Worm (Caenorhabditis elegans) whole organism, L4 larva: ENCODE measurements around the gene scl-9.

ENCODE experiments used
- arid-1 ChIP-seq: fragments of 200-800 bp; sonication (Bioruptor generic); conservative IDR thresholded peaks from 2 replicates; pipeline ENCODE4 v1.3.6; 2022; ENCODE audit warnings: missing genetic modification reagents, missing genetic modification characterization, missing compliant biosample characterization
- ceh-44 ChIP-seq: fragments of 200-800 bp; sonication (Bioruptor generic); IDR thresholded peaks from 2 replicates; pipeline ENCODE4 v1.3.6; 2022; ENCODE audit warnings: missing genetic modification reagents, missing genetic modification characterization, missing compliant biosample characterization
- hlh-11 ChIP-seq: fragments of 200-800 bp; sonication (Bioruptor generic); optimal IDR thresholded peaks from 2 replicates; lab custom pipeline; 2018; ENCODE audit warnings: mild to moderate bottlenecking, missing genetic modification characterization, missing compliant biosample characterization
- lin-15B ChIP-seq: fragments of 150-350 bp; sonication (generic microtip); optimal IDR thresholded peaks from 3 replicates; lab custom pipeline; 2014; ENCODE audit warnings: missing biosample characterization, missing genetic modification characterization
- mdt-29 ChIP-seq: fragments of 200-800 bp; sonication (Bioruptor generic); IDR thresholded peaks from 2 replicates; pipeline ENCODE4 v1.3.6; 2022; ENCODE audit warnings: missing genetic modification reagents, missing genetic modification characterization, missing compliant biosample characterization
- mxl-3 ChIP-seq: fragments of 200-800 bp; sonication (Bioruptor generic); optimal IDR thresholded peaks from 2 replicates; lab custom pipeline; 2018; ENCODE audit warnings: mild to moderate bottlenecking, missing genetic modification characterization, missing compliant biosample characterization
- nhr-11 ChIP-seq: fragments of 150-350 bp; optimal IDR thresholded peaks from 2 replicates; lab custom pipeline; 2014; ENCODE audit warnings: missing biosample characterization, missing genetic modification characterization
- nhr-25 ChIP-seq: sonication (generic microtip); optimal IDR thresholded peaks from 2 replicates; lab custom pipeline; 2017; ENCODE audit warnings: missing genetic modification characterization, mild to moderate bottlenecking, missing compliant biosample characterization, antibody characterized with exemption, moderate library complexity, borderline replicate concordance; ENCODE audit not compliant: insufficient read depth
- nhr-76 ChIP-seq: fragments of 150-350 bp; optimal IDR thresholded peaks from 2 replicates; lab custom pipeline; 2014; ENCODE audit warnings: missing biosample characterization, missing genetic modification characterization
- pha-4 ChIP-seq, 2 experiments: fragments of 150-350 bp in 1 of 2; fragments of 200-800 bp in 1 of 2; sonication (Bioruptor generic) in 1 of 2; IDR thresholded peaks in 1 of 2; optimal IDR thresholded peaks in 1 of 2; 2 replicates each; pipeline versions ENCODE4 v1.3.6 to Lab custom; 2014 to 2022; ENCODE audit warnings: missing genetic modification characterization in 2 of 2, missing genetic modification reagents in 2 of 2, missing biosample characterization in 1 of 2, missing compliant biosample characterization in 1 of 2
- pqm-1 ChIP-seq: sonication (generic microtip); optimal IDR thresholded peaks from 2 replicates; lab custom pipeline; 2017; ENCODE audit warnings: missing biosample characterization, missing genetic modification characterization
- skn-1 ChIP-seq: fragments of 150-350 bp; optimal IDR thresholded peaks from 2 replicates; lab custom pipeline; 2014; ENCODE audit warnings: missing biosample characterization, missing genetic modification characterization
- snpc-4 ChIP-seq: fragments of 150-350 bp; optimal IDR thresholded peaks from 2 replicates; lab custom pipeline; 2014; ENCODE audit warnings: missing biosample characterization, missing genetic modification characterization
- zag-1 ChIP-seq: fragments of 150-350 bp; optimal IDR thresholded peaks from 2 replicates; lab custom pipeline; 2014; ENCODE audit warnings: missing biosample characterization, missing genetic modification characterization

DNA sequence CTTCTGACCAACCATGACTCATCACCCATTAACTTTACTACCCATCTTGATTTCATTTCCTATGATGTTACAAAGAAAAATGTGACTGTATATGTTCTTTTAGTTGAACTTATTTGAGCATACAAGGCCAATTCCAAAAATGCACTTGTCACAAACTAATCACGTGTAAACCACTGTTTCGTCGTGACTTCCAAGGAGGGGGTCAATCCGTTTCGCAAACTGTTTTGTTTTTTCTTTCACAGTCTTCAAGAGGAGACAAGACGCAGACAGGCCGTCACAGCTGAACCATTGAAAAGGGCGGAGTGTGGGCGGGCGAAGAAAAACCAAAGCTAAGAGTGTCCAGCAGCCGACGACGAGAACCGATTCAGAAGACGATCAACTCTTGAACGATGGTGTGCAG lies 32.2 kb downstream of the scl-9 start, which contains the start of gene C39E9.8:
- TF ChIP-seq nhr-25 (no peak), hlh-11 (tag; lab: Kevin White, UChicago) (peak; percentile 67), arid-1 (GFP tag; lab: Robert Waterston, UW) (no peak), nhr-76 (tag; lab: Kevin White, UChicago) (no peak), pqm-1 (tag; lab: Kevin White, UChicago) (no peak), zag-1 (tag; lab: Kevin White, UChicago) (no peak), ceh-44 (GFP tag; lab: Robert Waterston, UW) (no peak), nhr-11 (tag; lab: Kevin White, UChicago) (no peak), pha-4 (GFP tag; IDR thresholded peaks at IDR 0.05; lab: Robert Waterston, UW) (no peak), pha-4 (tag; optimal IDR thresholded peaks at IDR 0.05; lab: Kevin White, UChicago) (no peak), skn-1 (tag; lab: Kevin White, UChicago) (no peak), lin-15B (no peak), mxl-3 (peak; percentile 60), mdt-29 (GFP tag; lab: Robert Waterston, UW) (no peak), snpc-4 (no peak)
